Fruit fly (Drosophila melanogaster) whole organism, pupa: ENCODE data around the gene comm.

ENCODE experiments used
- CG13204 ChIP-seq: fragments of 200-800 bp; sonication (Bioruptor generic); optimal IDR thresholded peaks from 2 replicates; lab custom pipeline; 2018; ENCODE audit warnings: missing biosample characterization, mild to moderate bottlenecking, missing genetic modification characterization, moderate library complexity
- CG34367 ChIP-seq: fragments of 200-800 bp; sonication (Bioruptor generic); optimal IDR thresholded peaks from 2 replicates; lab custom pipeline; 2018; ENCODE audit warnings: missing biosample characterization, mild to moderate bottlenecking, missing genetic modification characterization
- CG4496 ChIP-seq: fragments of 200-800 bp; sonication (Bioruptor generic); IDR thresholded peaks from 3 replicates; pipeline ENCODE4 v1.3.6; 2022; ENCODE audit warnings: missing biosample characterization, missing genetic modification characterization
- D1 ChIP-seq: fragments of 200-800 bp; sonication (Bioruptor generic); optimal IDR thresholded peaks from 2 replicates; lab custom pipeline; 2018; ENCODE audit warnings: missing biosample characterization, mild to moderate bottlenecking, missing genetic modification characterization, moderate library complexity
- Pif1B ChIP-seq: fragments of 200-800 bp; sonication (Bioruptor generic); optimal IDR thresholded peaks from 3 replicates; lab custom pipeline; 2016; ENCODE audit warnings: missing biosample characterization, missing genetic modification characterization
- fd96Ca ChIP-seq: fragments of 200-800 bp; sonication (Bioruptor generic); IDR thresholded peaks from 3 replicates; pipeline ENCODE4 v1.3.6; 2022; ENCODE audit warnings: missing biosample characterization, missing genetic modification characterization
- rn ChIP-seq: fragments of 200-800 bp; sonication (Bioruptor generic); IDR thresholded peaks from 2 replicates; pipeline ENCODE4 v1.3.6; 2022; ENCODE audit warnings: missing biosample characterization, missing genetic modification characterization

dm6 chr3L:15679420-15679819, 48.8 kb downstream of the comm start, which contains the start of gene CG7304:
- no peak for TF ChIP-seq D1 (tag; lab: Kevin White, UChicago)
- no peak for TF ChIP-seq rn (GFP tag; lab: Robert Waterston, UW)
- TF ChIP-seq Pif1B: no peak
- no peak for TF ChIP-seq CG13204 (GFP tag; lab: Kevin White, UChicago)
- TF ChIP-seq CG34367 (tag; lab: Kevin White, UChicago): no peak
- no peak for TF ChIP-seq CG4496 (GFP tag; lab: Robert Waterston, UW)
- no peak for TF ChIP-seq fd96Ca
